Worm (Caenorhabditis elegans): ENCODE results near the gene ceh-82.

ceh-82 gene

DNA sequence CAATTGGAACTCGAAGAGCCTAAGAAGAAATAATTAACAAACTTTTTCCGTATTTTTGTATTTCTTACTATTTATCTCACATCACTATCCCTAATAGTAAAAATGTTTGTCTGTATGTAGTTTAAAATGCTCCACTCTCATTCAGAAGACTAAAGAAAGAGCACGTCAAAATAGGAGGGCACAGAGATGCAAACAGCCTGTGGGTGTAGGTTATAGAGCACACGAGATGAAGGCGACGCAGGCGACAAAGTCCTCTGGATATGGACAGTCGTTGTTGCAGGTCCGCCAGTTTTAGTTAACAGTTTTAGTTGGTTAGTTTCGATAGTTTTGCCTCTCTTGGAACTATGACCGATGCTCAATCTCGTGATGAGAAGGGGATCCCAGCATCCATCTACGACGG, at the start of gene ceh-82:
Gene ceh-82, plus strand, starts transcription at position 301 of the 400 bp plus-strand sequence.
- TF ChIP-seq dve-1 (tag; optimal IDR thresholded peaks at IDR 0.05; ENCODE audit: insufficient read depth) (no peak), mes-2 (tag; optimal IDR thresholded peaks at IDR 0.05; ENCODE audit: poor library complexity, severe bottlenecking) (no peak), nhr-77 (tag; optimal IDR thresholded peaks at IDR 0.05) (no peak), ceh-82 (tag; optimal IDR thresholded peaks at IDR 0.05) (no peak), cey-2 (tag; optimal IDR thresholded peaks at IDR 0.05; ENCODE audit: borderline replicate concordance, insufficient read depth) (no peak), daf-8 (GFP tag; IDR thresholded peaks at IDR 0.05) (no peak), duxl-1 (tag; optimal IDR thresholded peaks at IDR 0.05; ENCODE audit: poor library complexity) (no peak), sdz-12 (GFP tag; optimal IDR thresholded peaks at IDR 0.05) (no peak), saeg-2 (GFP tag; IDR thresholded peaks at IDR 0.05) (no peak), snpc-1.2 (GFP tag; IDR thresholded peaks at IDR 0.05) (no peak), rbr-2 (tag; optimal IDR thresholded peaks at IDR 0.05) (no peak), mxl-2 (GFP tag; conservative IDR thresholded peaks at IDR 0.05) (no peak), spr-3 (GFP tag; optimal IDR thresholded peaks at IDR 0.05) (no peak)

DNA sequence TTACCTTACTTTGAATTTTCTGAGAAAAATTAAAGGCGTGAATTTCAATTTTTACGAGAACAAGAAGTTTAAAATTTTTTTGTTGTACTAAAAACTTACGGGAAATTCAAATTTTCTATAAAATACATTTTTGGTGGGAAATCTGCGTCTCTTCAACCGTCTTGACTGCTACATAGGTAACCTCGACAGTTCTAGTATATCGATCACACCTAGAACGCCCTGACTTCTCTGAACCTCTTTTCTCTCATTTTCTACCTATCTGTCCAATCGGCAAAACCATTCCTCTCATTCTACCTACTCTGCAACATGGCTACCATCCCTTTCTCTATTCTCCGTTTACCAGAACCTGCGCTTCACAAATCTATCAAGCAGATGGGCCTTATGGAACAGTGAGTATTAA, 48.3 kb upstream of the ceh-82 start, which contains the start of gene fbxb-25:
Gene fbxb-25, plus strand, starts transcription at position 301 of the 400 bp plus-strand sequence.
- TF ChIP-seq aha-1 (tag) (peak; percentile 39), nhr-76 (tag; optimal IDR thresholded peaks at IDR 0.05) (no peak), lsy-2 (tag; optimal IDR thresholded peaks at IDR 0.05) (no peak), madf-5 (GFP tag; IDR thresholded peaks at IDR 0.05) (no peak), zip-11 (GFP tag; IDR thresholded peaks at IDR 0.05) (no peak), duxl-1 (tag; optimal IDR thresholded peaks at IDR 0.05; ENCODE audit: poor library complexity) (peak; percentile 53)

DNA sequence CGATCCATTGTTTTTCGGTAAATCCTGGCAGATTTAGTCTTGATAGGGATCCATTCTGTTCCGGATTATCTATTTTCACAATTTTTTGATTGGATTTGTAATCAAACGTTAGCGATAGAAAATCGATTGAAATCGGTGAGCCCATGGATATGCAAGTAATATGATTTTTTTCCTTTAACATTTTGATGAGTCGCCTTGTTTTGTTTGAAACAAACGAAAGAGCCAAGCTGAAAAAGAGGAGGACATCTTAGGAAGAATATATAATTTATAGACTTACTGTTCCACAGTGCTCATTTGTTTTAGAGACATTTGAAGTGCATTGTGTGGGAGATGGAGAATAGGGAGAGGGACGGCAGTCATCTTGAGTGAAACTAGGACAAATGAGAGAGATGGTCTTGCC, 43.2 kb upstream of the ceh-82 start, which contains the start of the genes fbxb-18 and fbxb-19:
Gene fbxb-18, minus strand, starts transcription at position 101 of the 400 bp plus-strand sequence.
Gene fbxb-19, minus strand, starts transcription at position 369 of the 400 bp plus-strand sequence.
- no peak for TF ChIP-seq F49E8.2 (tag; optimal IDR thresholded peaks at IDR 0.05; ENCODE audit: borderline replicate concordance)
- TF ChIP-seq ZK337.2 (GFP tag; IDR thresholded peaks at IDR 0.05) = no peak

DNA sequence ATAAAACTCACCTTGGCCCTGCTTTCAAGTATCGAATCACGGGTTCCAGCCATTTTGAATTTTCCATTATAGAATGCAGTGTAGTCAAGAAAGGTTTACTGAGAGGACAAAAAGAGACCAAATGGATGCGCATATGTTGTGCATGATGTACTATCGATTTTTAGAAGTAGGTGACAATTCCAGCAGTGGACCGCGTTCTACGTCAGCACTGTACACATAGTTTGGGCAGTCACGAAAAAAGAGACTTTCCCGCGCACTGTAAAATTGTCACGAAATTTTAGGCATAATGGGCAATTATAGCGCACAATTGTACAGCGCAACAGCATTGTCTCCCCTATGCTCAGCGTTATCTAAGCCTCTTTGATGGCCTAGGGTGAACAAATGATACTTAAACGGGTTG, 41.0 kb upstream of the ceh-82 start, which contains the start of gene fbxc-22:
Gene fbxc-22, minus strand, starts transcription at position 101 of the 400 bp plus-strand sequence.
- no peak for TF ChIP-seq madf-5 (GFP tag; IDR thresholded peaks at IDR 0.05)
- no peak for TF ChIP-seq nhr-77 (tag; optimal IDR thresholded peaks at IDR 0.05)

DNA sequence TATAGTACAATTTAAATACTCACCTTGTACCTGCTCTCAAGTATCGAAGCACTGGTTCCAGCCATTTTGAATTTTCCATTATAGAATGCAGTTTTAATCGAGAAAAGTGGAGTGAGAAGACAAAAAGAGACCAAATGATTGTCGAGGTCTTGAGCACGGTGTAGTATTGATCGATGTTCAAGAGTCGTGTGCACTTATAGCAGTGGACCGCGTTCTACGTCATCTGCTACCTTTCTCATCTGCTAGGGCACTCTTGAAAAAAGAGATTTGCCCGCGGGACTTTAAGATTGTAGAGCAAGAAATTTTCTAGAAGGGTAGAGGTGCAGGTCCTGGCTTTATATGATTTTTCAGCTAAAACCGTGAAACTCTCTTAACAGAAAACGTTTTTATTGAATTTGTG, 39.2 kb upstream of the ceh-82 start, which contains the start of gene fbxc-21:
Gene fbxc-21, minus strand, starts transcription at position 101 of the 400 bp plus-strand sequence.
- TF ChIP-seq arid-1 (GFP tag; conservative IDR thresholded peaks at IDR 0.05) (no peak), D1046.2 (GFP tag; IDR thresholded peaks at IDR 0.05) (no peak), F10B5.3 (tag; optimal IDR thresholded peaks at IDR 0.05) (no peak), ZK337.2 (GFP tag; IDR thresholded peaks at IDR 0.05) (no peak), Y105C5A.15 (GFP tag; IDR thresholded peaks at IDR 0.05) (no peak), spr-3 (GFP tag; optimal IDR thresholded peaks at IDR 0.05) (no peak), F37D6.2 (tag; optimal IDR thresholded peaks at IDR 0.05) (no peak), T20F7.1 (GFP tag; optimal IDR thresholded peaks at IDR 0.05) (no peak), nhr-28 (tag; optimal IDR thresholded peaks at IDR 0.05) (no peak), lim-7 (GFP tag; IDR thresholded peaks at IDR 0.05) (no peak), attf-4 (tag; optimal IDR thresholded peaks at IDR 0.05) (no peak), daf-12 (tag; optimal IDR thresholded peaks at IDR 0.05) (no peak), ctbp-1 (GFP tag; IDR thresholded peaks at IDR 0.05) (no peak)

DNA sequence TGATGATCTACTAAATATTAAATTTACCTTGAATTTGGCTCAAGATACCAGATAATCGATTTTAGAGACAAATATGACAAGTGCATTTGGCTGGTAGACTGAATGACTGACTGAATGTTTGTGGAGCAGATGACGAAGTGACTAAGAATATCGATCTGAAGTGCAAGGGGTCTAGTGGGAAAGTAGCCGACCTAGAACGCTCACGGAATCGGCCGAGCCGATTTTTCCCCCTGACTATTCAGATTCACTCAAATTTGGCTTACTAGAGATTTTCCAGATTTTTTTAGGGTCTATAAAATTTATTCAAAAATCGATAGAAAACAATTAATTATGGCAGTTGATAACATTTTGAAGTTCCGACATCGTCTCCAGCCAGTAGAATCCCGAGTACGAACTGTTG, 37.5 kb upstream of the ceh-82 start, which contains the start of gene fbxc-26:
Gene fbxc-26, minus strand, starts transcription at position 101 of the 400 bp plus-strand sequence.
- TF ChIP-seq ceh-82 (tag; optimal IDR thresholded peaks at IDR 0.05) (no peak), lim-7 (GFP tag; IDR thresholded peaks at IDR 0.05) (no peak), ztf-11 (tag; optimal IDR thresholded peaks at IDR 0.05) (no peak), set-16 (GFP tag; IDR thresholded peaks at IDR 0.05) (no peak), spr-1 (tag; optimal IDR thresholded peaks at IDR 0.05) (no peak), nhr-28 (tag; optimal IDR thresholded peaks at IDR 0.05) (no peak)

Measured in whole organism, L4 larva.